Worm (Caenorhabditis elegans) whole organism, early embryonic: Measurements from ENCODE around the gene Y59E9AL.4.

Source experiments
- B0310.2 ChIP-seq: sonication (generic microtip); optimal IDR thresholded peaks from 2 replicates; lab custom pipeline; 2016; ENCODE audit warnings: mild to moderate bottlenecking, missing genetic modification characterization, missing compliant biosample characterization
- F13C5.2 ChIP-seq: sonication (generic microtip); optimal IDR thresholded peaks from 2 replicates; lab custom pipeline; 2017; ENCODE audit warnings: mild to moderate bottlenecking, missing genetic modification characterization, inconsistent platforms, missing compliant biosample characterization
- ama-1 ChIP-seq: fragments of 150-350 bp; optimal IDR thresholded peaks from 2 replicates; lab custom pipeline; 2014
- ceh-13 ChIP-seq: fragments of 200-800 bp; sonication (Bioruptor generic); optimal IDR thresholded peaks from 2 replicates; lab custom pipeline; 2018; ENCODE audit warnings: mild to moderate bottlenecking, missing genetic modification characterization, missing compliant biosample characterization
- hmg-4 ChIP-seq: fragments of 200-800 bp; sonication (Bioruptor generic); optimal IDR thresholded peaks from 2 replicates; lab custom pipeline; 2018; ENCODE audit warnings: mild to moderate bottlenecking, missing genetic modification characterization, missing compliant biosample characterization
- sea-1 ChIP-seq: fragments of 200-800 bp; sonication (Bioruptor generic); conservative IDR thresholded peaks from 2 replicates; pipeline ENCODE4 v1.3.6; 2022; ENCODE audit warnings: missing genetic modification characterization, missing compliant biosample characterization
- tbx-11 ChIP-seq: fragments of 200-800 bp; sonication (Bioruptor generic); IDR thresholded peaks from 2 replicates; pipeline ENCODE4 v1.3.6; 2022; ENCODE audit warnings: missing genetic modification characterization, missing compliant biosample characterization

DNA sequence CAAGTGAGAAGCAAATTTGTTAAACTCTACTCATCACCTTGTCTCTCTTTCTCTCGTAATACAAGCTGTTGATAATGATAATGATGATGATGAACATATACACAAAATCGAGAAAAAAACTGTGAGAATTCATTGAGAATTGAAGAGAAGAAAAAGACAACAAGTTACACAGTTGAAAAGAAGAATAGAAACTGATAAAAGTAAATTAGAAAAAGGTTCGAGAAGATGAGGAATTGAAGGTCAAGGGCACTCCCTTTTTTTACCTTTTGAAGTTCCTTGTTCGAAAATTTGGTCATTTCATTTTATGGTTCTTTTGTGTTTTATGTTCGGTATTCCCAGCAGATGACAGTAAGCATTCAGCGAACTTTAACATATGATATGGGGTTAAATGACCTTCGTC lies 1.4 kb upstream of the Y59E9AL.4 start:
- TF ChIP-seq hmg-4 (GFP tag; lab: Kevin White, UChicago), result no peak
- no peak for TF ChIP-seq sea-1 (GFP tag; lab: Robert Waterston, UW)
- no peak for TF ChIP-seq F13C5.2 (tag; lab: Kevin White, UChicago)
- TF ChIP-seq B0310.2 (tag; lab: Kevin White, UChicago), result no peak
- no peak for TF ChIP-seq ama-1
- no peak for TF ChIP-seq ceh-13 (GFP tag; lab: Kevin White, UChicago)
- no peak for TF ChIP-seq tbx-11 (GFP tag; lab: Robert Waterston, UW)
